Worm (Caenorhabditis elegans) whole organism, mixed stage, embryonic: ENCODE results near the gene ugt-16.
A peak's percentile ranks its signal among the peaks of the same experiment; 100 is the strongest.
"Not testable (repeated sequence)": the region's sequence is repeated elsewhere in the genome, so short reads cannot be mapped to it uniquely, and the experiment has no call there.

Experiments
- M03D4.4 ChIP-seq: sonication (generic microtip); optimal IDR thresholded peaks from 2 replicates; lab custom pipeline; 2017; ENCODE audit warnings: mild to moderate bottlenecking, missing genetic modification characterization, missing compliant biosample characterization
- bed-3 ChIP-seq: fragments of 200-800 bp; sonication (Bioruptor generic); optimal IDR thresholded peaks from 3 replicates; lab custom pipeline; 2018; ENCODE audit warnings: mild to moderate bottlenecking, missing genetic modification characterization, moderate library complexity, missing compliant biosample characterization
- blmp-1 ChIP-seq: fragments of 150-350 bp; optimal IDR thresholded peaks from 2 replicates; lab custom pipeline; 2014; ENCODE audit warnings: missing biosample characterization, missing genetic modification characterization
- ceh-39 ChIP-seq: fragments of 150-350 bp; optimal IDR thresholded peaks from 2 replicates; lab custom pipeline; 2014; ENCODE audit warnings: missing biosample characterization, missing genetic modification characterization
- ceh-43 ChIP-seq: fragments of 200-800 bp; sonication (Bioruptor generic); optimal IDR thresholded peaks from 2 replicates; lab custom pipeline; 2018; ENCODE audit warnings: mild to moderate bottlenecking, missing genetic modification characterization, moderate library complexity, missing compliant biosample characterization
- ceh-83 ChIP-seq: fragments of 200-800 bp; sonication (Bioruptor generic); optimal IDR thresholded peaks from 2 replicates; lab custom pipeline; 2018; ENCODE audit warnings: mild to moderate bottlenecking, missing genetic modification characterization, missing compliant biosample characterization
- ces-1 ChIP-seq: fragments of 150-350 bp; optimal IDR thresholded peaks from 2 replicates; lab custom pipeline; 2014; ENCODE audit warnings: missing biosample characterization, missing genetic modification reagents, missing genetic modification characterization
- cnd-1 ChIP-seq: fragments of 200-800 bp; sonication (Bioruptor generic); optimal IDR thresholded peaks from 2 replicates; lab custom pipeline; 2018; ENCODE audit warnings: mild to moderate bottlenecking, missing genetic modification characterization, missing compliant biosample characterization
- drap-1 ChIP-seq: fragments of 200-800 bp; sonication (Bioruptor generic); optimal IDR thresholded peaks from 3 replicates; lab custom pipeline; 2018; ENCODE audit warnings: mild to moderate bottlenecking, missing genetic modification characterization, missing compliant biosample characterization
- elt-1 ChIP-seq: sonication (generic microtip); optimal IDR thresholded peaks from 2 replicates; lab custom pipeline; 2017; ENCODE audit warnings: missing genetic modification characterization, mild to moderate bottlenecking, missing compliant biosample characterization, antibody characterized with exemption, moderate library complexity, borderline replicate concordance; ENCODE audit not compliant: insufficient read depth
- elt-3 ChIP-seq: fragments of 150-350 bp; optimal IDR thresholded peaks from 2 replicates; lab custom pipeline; 2014; ENCODE audit warnings: missing biosample characterization, missing genetic modification characterization
- flh-1 ChIP-seq: fragments of 200-800 bp; sonication (Bioruptor generic); optimal IDR thresholded peaks from 2 replicates; lab custom pipeline; 2018; ENCODE audit warnings: mild to moderate bottlenecking, missing genetic modification characterization, moderate library complexity, missing compliant biosample characterization
- ham-2 ChIP-seq: fragments of 200-800 bp; sonication (Bioruptor generic); optimal IDR thresholded peaks from 2 replicates; lab custom pipeline; 2018; ENCODE audit warnings: mild to moderate bottlenecking, missing genetic modification characterization, missing compliant biosample characterization
- hlh-1 ChIP-seq: fragments of 150-350 bp; optimal IDR thresholded peaks from 2 replicates; lab custom pipeline; 2014; ENCODE audit warnings: missing biosample characterization, missing genetic modification reagents, missing genetic modification characterization
- lin-13 ChIP-seq: fragments of 150-350 bp; optimal IDR thresholded peaks from 2 replicates; lab custom pipeline; 2014; ENCODE audit warnings: missing biosample characterization, missing genetic modification characterization
- lin-32 ChIP-seq: fragments of 200-800 bp; sonication (Bioruptor generic); optimal IDR thresholded peaks from 2 replicates; lab custom pipeline; 2018; ENCODE audit warnings: mild to moderate bottlenecking, missing genetic modification characterization, missing compliant biosample characterization
- lsy-2 ChIP-seq: fragments of 150-350 bp; optimal IDR thresholded peaks from 2 replicates; lab custom pipeline; 2014; ENCODE audit warnings: missing biosample characterization, missing genetic modification characterization
- mab-5 ChIP-seq: fragments of 150-350 bp; optimal IDR thresholded peaks from 2 replicates; lab custom pipeline; 2014; ENCODE audit warnings: missing biosample characterization, missing genetic modification characterization
- mep-1 ChIP-seq: fragments of 150-350 bp; optimal IDR thresholded peaks from 2 replicates; lab custom pipeline; 2017; ENCODE audit warnings: missing biosample characterization, missing genetic modification reagents, missing genetic modification characterization, inconsistent platforms
- mls-2 ChIP-seq: sonication (generic microtip); optimal IDR thresholded peaks from 2 replicates; lab custom pipeline; 2016; ENCODE audit warnings: mild to moderate bottlenecking, missing genetic modification characterization, moderate library complexity, missing compliant biosample characterization
- nhr-12 ChIP-seq: fragments of 150-350 bp; optimal IDR thresholded peaks from 2 replicates; lab custom pipeline; 2014; ENCODE audit warnings: missing biosample characterization, missing genetic modification characterization
- nhr-2 ChIP-seq: fragments of 150-350 bp; optimal IDR thresholded peaks from 2 replicates; lab custom pipeline; 2014; ENCODE audit warnings: missing biosample characterization, missing genetic modification characterization
- nhr-237 ChIP-seq: fragments of 150-350 bp; optimal IDR thresholded peaks from 2 replicates; lab custom pipeline; 2014; ENCODE audit warnings: missing biosample characterization, missing genetic modification characterization
- nhr-28 ChIP-seq: fragments of 150-350 bp; optimal IDR thresholded peaks from 2 replicates; lab custom pipeline; 2014; ENCODE audit warnings: missing biosample characterization, missing genetic modification characterization
- nhr-76 ChIP-seq: sonication (generic microtip); optimal IDR thresholded peaks from 2 replicates; lab custom pipeline; 2017; ENCODE audit warnings: missing biosample characterization, missing genetic modification characterization
- pha-4 ChIP-seq: fragments of 150-350 bp; optimal IDR thresholded peaks from 2 replicates; lab custom pipeline; 2018; ENCODE audit warnings: missing biosample characterization, missing genetic modification reagents, missing genetic modification characterization
- sem-2 ChIP-seq: fragments of 200-800 bp; sonication (Bioruptor generic); optimal IDR thresholded peaks from 2 replicates; lab custom pipeline; 2018; ENCODE audit warnings: mild to moderate bottlenecking, missing genetic modification characterization, missing compliant biosample characterization
- snpc-4 ChIP-seq: fragments of 150-350 bp; optimal IDR thresholded peaks from 2 replicates; lab custom pipeline; 2014; ENCODE audit warnings: missing biosample characterization, missing genetic modification characterization
- sptf-1 ChIP-seq: sonication (generic microtip); optimal IDR thresholded peaks from 2 replicates; lab custom pipeline; 2017; ENCODE audit warnings: mild to moderate bottlenecking, missing genetic modification characterization, moderate library complexity, missing compliant biosample characterization
- tbx-8 ChIP-seq: fragments of 200-800 bp; sonication (Bioruptor generic); optimal IDR thresholded peaks from 2 replicates; lab custom pipeline; 2018; ENCODE audit warnings: mild to moderate bottlenecking, missing genetic modification characterization, moderate library complexity, missing compliant biosample characterization
- unc-120 ChIP-seq: sonication (generic microtip); optimal IDR thresholded peaks from 2 replicates; lab custom pipeline; 2017; ENCODE audit warnings: missing genetic modification characterization, missing compliant biosample characterization; ENCODE audit not compliant: poor library complexity, severe bottlenecking
- unc-39 ChIP-seq: fragments of 150-350 bp; optimal IDR thresholded peaks from 2 replicates; lab custom pipeline; 2014; ENCODE audit warnings: missing biosample characterization, missing genetic modification characterization
- unc-62 ChIP-seq: fragments of 150-350 bp; optimal IDR thresholded peaks from 2 replicates; lab custom pipeline; 2014; ENCODE audit warnings: missing biosample characterization, missing genetic modification reagents, missing genetic modification characterization
- zip-8 ChIP-seq: fragments of 150-350 bp; optimal IDR thresholded peaks from 2 replicates; lab custom pipeline; 2014; ENCODE audit warnings: missing biosample characterization, missing genetic modification characterization
- ztf-11 ChIP-seq: fragments of 150-350 bp; optimal IDR thresholded peaks from 2 replicates; lab custom pipeline; 2014; ENCODE audit warnings: missing biosample characterization, missing genetic modification characterization

Gene ugt-16

ce11 chrV:12854766-12855165 is 29.9 kb downstream of the ugt-16 start, which contains the start of gene C44H9.7:
Gene C44H9.7, minus strand, starts transcription at chrV:12854866.
- TF ChIP-seq sem-2 = no peak
- TF ChIP-seq nhr-28 (tag; lab: Kevin White, UChicago) = no peak
- no peak for TF ChIP-seq tbx-8 (GFP tag; lab: Kevin White, UChicago)
- TF ChIP-seq ztf-11 = no peak
- TF ChIP-seq mep-1 (tag; lab: Kevin White, UChicago) = no peak
- TF ChIP-seq pha-4 (tag; lab: Kevin White, UChicago) = no peak
- TF ChIP-seq M03D4.4 (tag; lab: Kevin White, UChicago) = no peak
- TF ChIP-seq lin-32 (GFP tag; lab: Kevin White, UChicago) = no peak
- TF ChIP-seq snpc-4 (tag; lab: Kevin White, UChicago) = no peak
- no peak for TF ChIP-seq elt-1 (tag; lab: Kevin White, UChicago)
- TF ChIP-seq blmp-1 (tag; lab: Kevin White, UChicago) = no peak
- no peak for TF ChIP-seq ham-2 (GFP tag; lab: Kevin White, UChicago)
- no peak for TF ChIP-seq unc-120
- no peak for TF ChIP-seq lin-13
- no peak for TF ChIP-seq flh-1
- no peak for TF ChIP-seq zip-8 (tag; lab: Kevin White, UChicago)
- TF ChIP-seq bed-3 (GFP tag; lab: Kevin White, UChicago) = no peak
- TF ChIP-seq, all 35 proteins: peak for 0

ce11 chrV:12859144-12859543 is 34.3 kb downstream of the ugt-16 start, which contains the start of gene anp-1:
Gene anp-1, plus strand, starts transcription at chrV:12859444.
- TF ChIP-seq nhr-237 (tag; lab: Kevin White, UChicago) = no peak
- TF ChIP-seq ceh-39 = no peak
- TF ChIP-seq sem-2 = no peak
- no peak for TF ChIP-seq lin-32 (GFP tag; lab: Kevin White, UChicago)
- TF ChIP-seq ztf-11 = no peak
- no peak for TF ChIP-seq M03D4.4 (tag; lab: Kevin White, UChicago)
- TF ChIP-seq flh-1 = no peak
- no peak for TF ChIP-seq nhr-2
- no peak for TF ChIP-seq mls-2 (tag; lab: Kevin White, UChicago)
- no peak for TF ChIP-seq unc-39 (tag; lab: Kevin White, UChicago)
- TF ChIP-seq nhr-12 = no peak
- TF ChIP-seq lsy-2 (tag; lab: Kevin White, UChicago) = no peak
- no peak for TF ChIP-seq ces-1 (GFP tag; lab: Kevin White, UChicago)
- TF ChIP-seq tbx-8 (GFP tag; lab: Kevin White, UChicago) = no peak
- no peak for TF ChIP-seq drap-1 (GFP tag; lab: Kevin White, UChicago)
- TF ChIP-seq ham-2 (GFP tag; lab: Kevin White, UChicago) = no peak
- no peak for TF ChIP-seq pha-4 (tag; lab: Kevin White, UChicago)
- TF ChIP-seq sptf-1 (tag; lab: Kevin White, UChicago) = no peak
- TF ChIP-seq, all 35 proteins: peak for 0

DNA sequence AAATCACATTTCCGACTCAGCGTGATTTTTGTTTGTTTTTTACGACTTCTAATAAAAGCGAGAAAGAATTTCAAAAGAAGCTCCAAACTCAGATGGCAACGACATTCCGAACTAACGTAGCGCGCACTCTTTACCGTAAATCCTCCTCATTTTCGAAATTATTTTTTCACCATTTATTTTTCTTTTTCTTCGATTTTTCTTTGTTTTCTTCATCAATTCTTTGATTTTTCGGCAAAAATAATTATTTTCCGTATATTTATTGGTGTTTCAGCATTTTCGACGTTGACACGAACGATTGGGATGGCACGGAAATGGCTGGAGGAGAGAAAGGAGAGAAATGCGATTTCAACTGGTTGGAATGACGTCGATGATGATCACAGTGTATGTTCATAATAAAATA is 40.8 kb downstream of the ugt-16 start, which contains the start of gene T07F10.5:
Gene T07F10.5 (plus strand): TSS at position 301 of the 400 bp plus-strand sequence.
- not testable (repeated sequence) for TF ChIP-seq unc-120; ceh-43 (GFP tag; lab: Kevin White, UChicago); cnd-1 (tag; lab: Kevin White, UChicago)

DNA sequence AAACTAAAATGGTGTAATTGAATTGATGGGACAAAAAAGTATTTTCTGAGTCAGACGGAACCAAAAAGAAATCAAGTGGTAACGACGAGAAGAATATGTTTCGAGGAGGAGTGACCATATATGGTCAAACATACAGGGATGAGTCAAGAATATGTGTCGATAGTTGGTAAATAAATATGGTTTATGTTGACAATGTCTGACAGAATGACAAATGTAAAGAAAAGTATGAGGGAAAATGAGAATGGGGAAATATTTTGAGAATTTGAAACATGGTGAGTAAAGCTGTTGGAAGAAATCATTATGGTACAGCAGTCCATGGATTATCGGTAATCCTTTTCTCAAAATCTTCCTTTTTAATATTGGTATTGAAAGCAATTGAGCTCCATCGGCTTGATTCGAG is 43.2 kb downstream of the ugt-16 start, which contains the start of gene nspg-1:
Gene nspg-1 (minus strand): TSS at position 101 of the 400 bp plus-strand sequence.
- no peak for TF ChIP-seq nhr-237 (tag; lab: Kevin White, UChicago)
- no peak for TF ChIP-seq ham-2 (GFP tag; lab: Kevin White, UChicago)
- no peak for TF ChIP-seq bed-3 (GFP tag; lab: Kevin White, UChicago)

DNA sequence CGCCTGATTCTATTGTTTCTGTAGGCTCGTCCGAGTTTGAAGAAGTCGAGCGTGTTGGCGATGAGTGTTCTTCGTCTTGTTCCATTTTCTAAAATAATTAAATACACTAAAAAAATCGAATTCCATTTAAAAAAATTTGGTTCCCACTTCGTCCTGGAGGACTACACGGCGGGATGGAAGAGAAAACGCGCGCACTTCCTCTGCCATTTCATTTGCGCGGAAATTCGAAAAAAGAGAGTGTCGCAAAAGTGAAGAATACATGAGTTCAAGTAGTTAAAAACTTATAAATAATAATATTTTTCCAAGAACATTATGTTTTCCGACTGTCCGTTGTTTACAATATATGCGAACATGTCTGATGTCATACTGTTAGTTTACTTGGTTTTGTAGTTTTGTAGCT is 45.1 kb downstream of the ugt-16 start, which contains the start of gene T07F10.3:
Gene T07F10.3 (minus strand): TSS at position 98 of the 400 bp plus-strand sequence.
- TF ChIP-seq M03D4.4 (tag; lab: Kevin White, UChicago) (no peak), lin-13 (no peak), ceh-39 (peak; percentile 11), sptf-1 (tag; lab: Kevin White, UChicago) (peak; percentile 81), snpc-4 (tag; lab: Kevin White, UChicago) (no peak), blmp-1 (tag; lab: Kevin White, UChicago) (no peak), ceh-83 (GFP tag; lab: Kevin White, UChicago) (no peak), ces-1 (GFP tag; lab: Kevin White, UChicago) (peak; percentile 46), ham-2 (GFP tag; lab: Kevin White, UChicago) (no peak), nhr-237 (tag; lab: Kevin White, UChicago) (peak; percentile 0), bed-3 (GFP tag; lab: Kevin White, UChicago) (peak; percentile 4), zip-8 (tag; lab: Kevin White, UChicago) (no peak), hlh-1 (tag; lab: Kevin White, UChicago) (peak; percentile 35), nhr-12 (no peak), pha-4 (tag; lab: Kevin White, UChicago) (no peak), drap-1 (GFP tag; lab: Kevin White, UChicago) (peak; percentile 47), unc-120 (no peak), unc-62 (GFP tag; lab: Kevin White, UChicago) (no peak), ztf-11 (no peak), nhr-28 (tag; lab: Kevin White, UChicago) (no peak), mep-1 (tag; lab: Kevin White, UChicago) (peak; percentile 67), cnd-1 (tag; lab: Kevin White, UChicago) (no peak), sem-2 (no peak), flh-1 (no peak), nhr-2 (no peak), elt-3 (tag; lab: Kevin White, UChicago) (no peak), mls-2 (tag; lab: Kevin White, UChicago) (no peak), nhr-76 (tag; lab: Kevin White, UChicago) (no peak), lin-32 (GFP tag; lab: Kevin White, UChicago) (peak; percentile 56), lsy-2 (tag; lab: Kevin White, UChicago) (peak; percentile 59), ceh-43 (GFP tag; lab: Kevin White, UChicago) (no peak), elt-1 (tag; lab: Kevin White, UChicago) (no peak), tbx-8 (GFP tag; lab: Kevin White, UChicago) (no peak), mab-5 (tag; lab: Kevin White, UChicago) (no peak), unc-39 (tag; lab: Kevin White, UChicago) (no peak)
